Worm (Caenorhabditis elegans): ENCODE measurements around the gene acl-5.

ce11 chrX:10355650-10356049 lies 28.4 kb upstream of the acl-5 start, which contains the start of gene R07E3.7:
- TF ChIP-seq dao-5 (tag; optimal IDR thresholded peaks at IDR 0.05) (no peak), him-1 (tag; optimal IDR thresholded peaks at IDR 0.05) (no peak)
